Fruit fly (Drosophila melanogaster) whole organism, embryonic: ENCODE data around the gene CG17549.

Experiments used
- Ada2b ChIP-seq: fragments of 200-800 bp; sonication (Bioruptor generic); IDR thresholded peaks from 2 replicates; pipeline ENCODE4 v1.3.6; 2022; ENCODE audit warnings: missing biosample characterization, missing genetic modification characterization
- B-H1 ChIP-seq: fragments of 200-800 bp; sonication (Bioruptor generic); IDR thresholded peaks from 3 replicates; pipeline ENCODE4 v1.3.6; 2022; ENCODE audit warnings: missing biosample characterization, missing genetic modification characterization
- C15 ChIP-seq: fragments of 200-800 bp; sonication (Bioruptor generic); IDR thresholded peaks from 3 replicates; pipeline ENCODE4 v1.3.6; 2022; ENCODE audit warnings: missing biosample characterization, missing genetic modification characterization
- CG12391 ChIP-seq: fragments of 200-800 bp; sonication (Bioruptor generic); optimal IDR thresholded peaks from 3 replicates; lab custom pipeline; 2018; ENCODE audit warnings: missing biosample characterization, mild to moderate bottlenecking, missing genetic modification characterization, moderate library complexity
- CG12942 ChIP-seq: fragments of 200-800 bp; sonication (Bioruptor generic); optimal IDR thresholded peaks from 3 replicates; lab custom pipeline; 2016; ENCODE audit warnings: missing biosample characterization, missing genetic modification characterization
- CG14667 ChIP-seq: fragments of 200-800 bp; sonication (Bioruptor generic); IDR thresholded peaks from 2 replicates; pipeline ENCODE4 v1.3.6; 2022; ENCODE audit warnings: missing biosample characterization, missing genetic modification characterization
- CG15479 ChIP-seq: fragments of 200-800 bp; sonication (Bioruptor generic); optimal IDR thresholded peaks from 3 replicates; lab custom pipeline; 2019; ENCODE audit warnings: missing biosample characterization, mild to moderate bottlenecking, missing genetic modification characterization, moderate library complexity
- CG17802 ChIP-seq: fragments of 200-800 bp; sonication (Bioruptor generic); optimal IDR thresholded peaks from 2 replicates; lab custom pipeline; 2018; ENCODE audit warnings: missing biosample characterization, mild to moderate bottlenecking, missing genetic modification characterization, moderate library complexity
- CG30431 ChIP-seq: fragments of 200-800 bp; sonication (Bioruptor generic); optimal IDR thresholded peaks from 2 replicates; lab custom pipeline; 2017; ENCODE audit warnings: missing biosample characterization, missing genetic modification characterization
- CG34376 ChIP-seq: fragments of 200-800 bp; sonication (Bioruptor generic); optimal IDR thresholded peaks from 2 replicates; lab custom pipeline; 2018; ENCODE audit warnings: missing biosample characterization, mild to moderate bottlenecking, missing genetic modification characterization
- CG4328 ChIP-seq: fragments of 200-800 bp; sonication (Bioruptor generic); optimal IDR thresholded peaks from 3 replicates; lab custom pipeline; 2017; ENCODE audit warnings: missing biosample characterization, missing genetic modification reagents, missing genetic modification characterization
- CG5180 ChIP-seq: fragments of 200-800 bp; sonication (Bioruptor generic); optimal IDR thresholded peaks from 3 replicates; lab custom pipeline; 2017; ENCODE audit warnings: missing biosample characterization, missing genetic modification characterization, mild to moderate bottlenecking, moderate library complexity, missing genetic modification reagents
- CG5245 ChIP-seq: fragments of 200-800 bp; sonication (Bioruptor generic); optimal IDR thresholded peaks from 3 replicates; lab custom pipeline; 2016; ENCODE audit warnings: missing biosample characterization, missing genetic modification characterization
- CG7963 ChIP-seq: fragments of 200-800 bp; sonication (Bioruptor generic); IDR thresholded peaks from 3 replicates; pipeline ENCODE4 v1.3.6; 2022; ENCODE audit warnings: missing biosample characterization, missing genetic modification characterization; ENCODE audit not compliant: partially characterized antibody
- D19A ChIP-seq: fragments of 200-800 bp; optimal IDR thresholded peaks from 3 replicates; lab custom pipeline; 2019; ENCODE audit warnings: missing biosample characterization, mild to moderate bottlenecking, missing genetic modification characterization, moderate library complexity
- Fer2 ChIP-seq: fragments of 200-800 bp; sonication (Bioruptor generic); optimal IDR thresholded peaks from 2 replicates; lab custom pipeline; 2018; ENCODE audit warnings: missing biosample characterization, mild to moderate bottlenecking, missing genetic modification characterization, moderate library complexity
- HLHmδ ChIP-seq: fragments of 200-800 bp; sonication (Bioruptor generic); optimal IDR thresholded peaks from 2 replicates; lab custom pipeline; 2018; ENCODE audit warnings: missing biosample characterization, mild to moderate bottlenecking, missing genetic modification characterization, moderate library complexity
- Max ChIP-seq: fragments of 200-800 bp; sonication (Bioruptor generic); optimal IDR thresholded peaks from 2 replicates; lab custom pipeline; 2016; ENCODE audit warnings: missing biosample characterization, mild to moderate bottlenecking, missing genetic modification characterization
- Oli ChIP-seq: fragments of 200-800 bp; sonication (Bioruptor generic); optimal IDR thresholded peaks from 2 replicates; lab custom pipeline; 2018; ENCODE audit warnings: missing biosample characterization, mild to moderate bottlenecking, missing genetic modification characterization, moderate library complexity
- PHDP ChIP-seq: fragments of 200-800 bp; sonication (Bioruptor generic); optimal IDR thresholded peaks from 3 replicates; lab custom pipeline; 2018; ENCODE audit warnings: missing biosample characterization, mild to moderate bottlenecking, missing genetic modification characterization, moderate library complexity
- Pdp1 ChIP-seq, 2 experiments: fragments of 200-800 bp; sonication (Bioruptor generic); optimal IDR thresholded peaks; 3 replicates each; lab custom pipeline; 2016; ENCODE audit warnings: missing biosample characterization in 2 of 2, missing genetic modification characterization in 2 of 2, mild to moderate bottlenecking in 1 of 2, moderate library complexity in 1 of 2
- Six4 ChIP-seq: fragments of 200-800 bp; sonication (Bioruptor generic); optimal IDR thresholded peaks from 2 replicates; lab custom pipeline; 2016; ENCODE audit warnings: missing biosample characterization, missing genetic modification characterization
- ab ChIP-seq: fragments of 200-800 bp; sonication (Bioruptor generic); optimal IDR thresholded peaks from 2 replicates; lab custom pipeline; 2016; ENCODE audit warnings: missing biosample characterization, missing genetic modification characterization
- chinmo ChIP-seq: fragments of 200-800 bp; sonication (Bioruptor generic); IDR thresholded peaks from 4 replicates; pipeline ENCODE4 v1.3.6; 2022; ENCODE audit warnings: missing biosample characterization, missing genetic modification characterization; ENCODE audit not compliant: partially characterized antibody
- crol ChIP-seq: fragments of 200-800 bp; sonication (Bioruptor generic); IDR thresholded peaks from 2 replicates; pipeline ENCODE4 v1.3.6; 2022; ENCODE audit warnings: missing biosample characterization, missing genetic modification characterization
- cwo ChIP-seq: fragments of 200-800 bp; sonication (Bioruptor generic); optimal IDR thresholded peaks from 3 replicates; lab custom pipeline; 2017; ENCODE audit warnings: missing biosample characterization, missing genetic modification characterization, mild to moderate bottlenecking, moderate library complexity, missing genetic modification reagents
- danr ChIP-seq: fragments of 200-800 bp; sonication (Bioruptor generic); IDR thresholded peaks from 2 replicates; pipeline ENCODE4 v1.3.6; 2022; ENCODE audit warnings: missing biosample characterization, missing genetic modification characterization
- dm ChIP-seq: fragments of 200-800 bp; sonication (Bioruptor generic); optimal IDR thresholded peaks from 3 replicates; lab custom pipeline; 2016; ENCODE audit warnings: missing biosample characterization, missing genetic modification characterization
- en ChIP-seq: fragments of 200-800 bp; sonication (Bioruptor generic); optimal IDR thresholded peaks from 2 replicates; lab custom pipeline; 2016; ENCODE audit warnings: missing biosample characterization, missing genetic modification characterization
- fd64A ChIP-seq: fragments of 200-800 bp; sonication (Bioruptor generic); optimal IDR thresholded peaks from 3 replicates; lab custom pipeline; 2018; ENCODE audit warnings: missing biosample characterization, mild to moderate bottlenecking, missing genetic modification characterization
- fu2 ChIP-seq: fragments of 200-800 bp; sonication (Bioruptor generic); optimal IDR thresholded peaks from 2 replicates; lab custom pipeline; 2016; ENCODE audit warnings: missing biosample characterization, missing genetic modification characterization
- gt ChIP-seq: fragments of 200-800 bp; sonication (Bioruptor generic); IDR thresholded peaks from 2 replicates; pipeline ENCODE4 v1.3.6; 2022; ENCODE audit warnings: missing biosample characterization, missing genetic modification characterization
- her ChIP-seq: fragments of 200-800 bp; sonication (Bioruptor generic); optimal IDR thresholded peaks from 2 replicates; lab custom pipeline; 2016; ENCODE audit warnings: missing biosample characterization, missing genetic modification characterization
- nau ChIP-seq: fragments of 200-800 bp; sonication (Bioruptor generic); optimal IDR thresholded peaks from 3 replicates; lab custom pipeline; 2017; ENCODE audit warnings: missing biosample characterization, mild to moderate bottlenecking, missing genetic modification characterization, missing genetic modification reagents
- p53 ChIP-seq: fragments of 200-800 bp; sonication (Bioruptor generic); optimal IDR thresholded peaks from 2 replicates; lab custom pipeline; 2016; ENCODE audit warnings: missing biosample characterization, missing genetic modification characterization
- psq ChIP-seq: fragments of 200-800 bp; sonication (Bioruptor generic); optimal IDR thresholded peaks from 2 replicates; lab custom pipeline; 2017; ENCODE audit warnings: missing biosample characterization, missing genetic modification characterization
- repo ChIP-seq: fragments of 200-800 bp; sonication (Bioruptor generic); optimal IDR thresholded peaks from 2 replicates; lab custom pipeline; 2016; ENCODE audit warnings: missing biosample characterization, missing genetic modification characterization
- rib ChIP-seq: fragments of 200-800 bp; sonication (Bioruptor generic); IDR thresholded peaks from 2 replicates; pipeline ENCODE4 v1.3.6; 2022; ENCODE audit warnings: missing biosample characterization, missing genetic modification characterization
- vnd ChIP-seq: fragments of 200-800 bp; sonication (Bioruptor generic); IDR thresholded peaks from 3 replicates; pipeline ENCODE4 v1.3.6; 2022; ENCODE audit warnings: missing biosample characterization, missing genetic modification characterization; ENCODE audit not compliant: partially characterized antibody
- wor ChIP-seq: fragments of 200-800 bp; sonication (Bioruptor generic); IDR thresholded peaks from 2 replicates; pipeline ENCODE4 v1.3.6; 2022; ENCODE audit warnings: missing biosample characterization, missing genetic modification characterization

CG17549 gene

DNA sequence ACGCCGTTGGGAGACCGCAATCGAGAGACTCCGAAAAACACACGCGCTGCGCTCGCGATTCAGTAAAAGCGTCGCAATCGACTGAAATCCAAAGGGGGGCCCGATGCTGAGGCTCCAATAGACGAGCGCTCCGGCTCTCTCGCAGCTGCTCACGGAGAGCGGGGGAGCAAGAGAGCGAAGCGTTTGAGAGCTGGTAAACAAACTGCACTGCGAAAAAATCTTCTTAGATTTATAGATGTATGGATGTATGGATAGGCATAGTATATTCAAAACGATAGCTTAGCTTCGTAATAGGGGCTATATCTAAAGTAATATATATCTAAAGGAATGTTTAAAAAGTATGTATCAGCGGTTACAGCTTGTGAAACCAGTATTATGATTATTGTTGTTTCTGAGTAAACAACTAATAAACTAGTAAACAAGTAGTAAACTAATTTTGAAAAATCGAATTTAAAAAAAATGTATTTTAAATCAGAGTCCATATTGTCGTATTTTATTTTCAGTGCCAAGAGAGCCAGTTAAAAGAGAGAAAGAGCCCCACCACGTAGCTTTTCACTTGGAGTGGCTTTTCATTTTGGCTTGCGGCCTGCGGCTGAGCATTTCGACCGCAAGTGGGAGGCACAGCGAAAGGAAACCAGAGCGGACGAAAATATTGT lies 33.7 kb upstream of the CG17549 start, which contains the start of the genes Alp12 and CG13085 (continued):
- TF ChIP-seq gt (GFP tag; lab: Robert Waterston, UW) (peak; percentile 90), CG14667 (peak; percentile 93), CG12391 (tag; lab: Kevin White, UChicago) (peak; percentile 99), CG17802 (tag; lab: Kevin White, UChicago) (peak; percentile 82), B-H1 (peak; percentile 91), PHDP (tag; lab: Kevin White, UChicago) (peak; percentile 98), CG30431 (GFP tag; lab: Kevin White, UChicago) (peak; percentile 94), wor (GFP tag; lab: Robert Waterston, UW) (peak; percentile 98), cwo (GFP tag; lab: Kevin White, UChicago) (peak; percentile 97), Fer2 (tag; lab: Kevin White, UChicago) (peak; percentile 94), ab (GFP tag; lab: Kevin White, UChicago) (peak; percentile 63), her (peak; percentile 87), rib (GFP tag; lab: Robert Waterston, UW) (peak; percentile 94), Ada2b (GFP tag; lab: Robert Waterston, UW) (peak; percentile 95), Max (peak; percentile 97), D19A (tag; lab: Kevin White, UChicago) (peak; percentile 96), HLHmδ (GFP tag; lab: Kevin White, UChicago) (peak; percentile 66), psq (GFP tag; lab: Kevin White, UChicago) (peak; percentile 85), CG7963 (GFP tag; lab: Robert Waterston, UW) (no peak), CG34376 (peak; percentile 99), danr (peak; percentile 93), Oli (tag; lab: Kevin White, UChicago) (peak; percentile 99), en (GFP tag; lab: Kevin White, UChicago) (peak; percentile 87), CG5180 (GFP tag; lab: Kevin White, UChicago) (peak; percentile 94), repo (peak; percentile 85), Six4 (GFP tag; lab: Kevin White, UChicago) (peak; percentile 95), nau (peak; percentile 99), CG12942 (GFP tag; lab: Kevin White, UChicago) (peak; percentile 95), Pdp1 (GFP tag; optimal IDR thresholded peaks at IDR 0.05; lab: Kevin White, UChicago) (peak; percentile 93 to 95), fu2 (GFP tag; lab: Kevin White, UChicago) (peak; percentile 92), p53 (peak; percentile 86), CG5245 (GFP tag; lab: Kevin White, UChicago) (peak; percentile 93), CG4328 (GFP tag; lab: Kevin White, UChicago) (peak; percentile 99), CG15479 (GFP tag; lab: Kevin White, UChicago) (no peak), dm (GFP tag; lab: Kevin White, UChicago) (peak; percentile 85), C15 (GFP tag; lab: Robert Waterston, UW) (peak; percentile 71; the same call in 2 of the 3 replicates), crol (GFP tag; lab: Robert Waterston, UW) (peak; percentile 76), vnd (GFP tag; lab: Robert Waterston, UW) (no peak), chinmo (GFP tag; lab: Robert Waterston, UW) (peak; percentile 74; the same call in 1 of the 4 replicates), fd64A (GFP tag; lab: Kevin White, UChicago) (peak; percentile 93)
